Fruit fly (Drosophila melanogaster): ENCODE results near the gene CG7530.

The CG7530 gene

DNA sequence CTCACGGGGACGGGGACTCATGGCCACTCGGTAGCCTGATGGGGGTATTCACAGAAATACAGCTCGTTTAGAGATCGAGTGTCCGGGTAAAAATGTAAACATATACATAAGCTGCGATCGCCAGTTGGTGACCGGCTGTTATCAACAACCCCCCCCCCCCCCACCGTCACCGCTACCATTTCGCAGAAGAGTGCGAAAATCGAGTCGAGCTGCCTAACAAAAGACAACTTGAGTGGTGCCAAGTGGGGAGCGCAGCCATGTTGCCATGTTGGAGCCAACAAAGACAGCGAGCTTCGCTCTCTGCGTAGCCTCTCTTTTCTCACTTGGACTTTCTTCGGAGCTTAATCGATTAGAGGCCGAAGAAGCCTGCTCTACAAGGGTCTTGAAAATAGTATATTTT lies 714 bp downstream of the CG7530 start:
- TF ChIP-seq rgr (GFP tag; optimal IDR thresholded peaks at IDR 0.05) (no peak), Hr83 (GFP tag; optimal IDR thresholded peaks at IDR 0.05; ENCODE audit: poor library complexity, severe bottlenecking) (peak; percentile 78), Vsx2 (GFP tag; optimal IDR thresholded peaks at IDR 0.05; ENCODE audit: partially characterized antibody) (no peak), CrebA (GFP tag; optimal IDR thresholded peaks at IDR 0.05; ENCODE audit: borderline replicate concordance) (no peak), N (GFP tag; optimal IDR thresholded peaks at IDR 0.05) (no peak), Dif (GFP tag; optimal IDR thresholded peaks at IDR 0.05; ENCODE audit: partially characterized antibody) (peak; percentile 82), h (GFP tag; optimal IDR thresholded peaks at IDR 0.05) (no peak), Dfd (GFP tag; optimal IDR thresholded peaks at IDR 0.05) (peak; percentile 36), Rel (GFP tag; optimal IDR thresholded peaks at IDR 0.05) (no peak), Rel (tag; optimal IDR thresholded peaks at IDR 0.05) (peak; percentile 77), dl (GFP tag; optimal IDR thresholded peaks at IDR 0.05; ENCODE audit: insufficient read depth in 1 of 2, partially characterized antibody in 2 of 2) (peak; percentile 45 to 82), Mio (GFP tag; optimal IDR thresholded peaks at IDR 0.05) (no peak), psq (GFP tag; optimal IDR thresholded peaks at IDR 0.05) (no peak), CG9705 (GFP tag; optimal IDR thresholded peaks at IDR 0.05) (no peak), Jra (GFP tag; optimal IDR thresholded peaks at IDR 0.05) (no peak)

DNA sequence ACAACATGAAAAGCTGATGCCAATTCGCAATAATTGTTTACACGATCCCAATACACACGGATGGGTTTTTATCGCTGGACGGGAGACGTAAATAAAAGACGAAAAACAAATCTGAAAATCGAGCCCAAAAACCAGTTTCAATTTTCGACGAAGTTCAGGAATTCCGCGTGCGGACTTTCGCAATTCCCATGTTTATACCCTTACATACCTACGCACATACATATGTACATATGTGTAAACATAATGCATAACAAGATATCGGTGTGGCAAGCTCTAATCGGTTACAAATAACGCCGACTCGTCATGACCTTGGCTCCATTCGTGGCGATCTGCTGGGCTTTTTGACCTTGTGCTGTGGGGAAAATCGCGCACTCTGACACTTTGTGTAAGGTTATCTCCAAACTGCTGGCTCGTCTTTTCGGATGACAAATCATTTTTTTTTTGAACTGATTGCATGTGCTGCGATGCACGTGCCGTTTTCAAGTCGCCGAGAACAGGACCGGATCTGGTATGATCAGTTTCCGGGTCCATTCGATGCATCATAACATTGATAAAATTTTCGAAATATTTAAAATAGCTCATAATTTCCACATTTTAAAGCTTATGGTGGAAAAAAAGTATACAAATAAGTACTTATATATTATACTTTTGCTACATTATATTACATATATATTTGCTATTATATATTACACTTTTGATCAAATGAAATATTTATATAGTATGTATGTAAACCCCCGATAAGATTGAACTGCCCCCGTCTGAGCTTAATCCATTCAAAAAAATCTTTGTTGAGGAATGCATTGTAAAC lies 1.4 kb downstream of the CG7530 start:
- TF ChIP-seq Rel (GFP tag; optimal IDR thresholded peaks at IDR 0.05) (no peak), Rel (tag; optimal IDR thresholded peaks at IDR 0.05) (no peak), GATAd (GFP tag; optimal IDR thresholded peaks at IDR 0.05) (no peak), Sp1 (GFP tag; optimal IDR thresholded peaks at IDR 0.05) (peak; percentile 56), lola (GFP tag; optimal IDR thresholded peaks at IDR 0.05) (no peak), ey (GFP tag; optimal IDR thresholded peaks at IDR 0.05) (no peak), Hr83 (GFP tag; optimal IDR thresholded peaks at IDR 0.05; ENCODE audit: poor library complexity, severe bottlenecking) (peak; percentile 3), CrebA (GFP tag; optimal IDR thresholded peaks at IDR 0.05; ENCODE audit: borderline replicate concordance) (no peak), HLH106 (tag; optimal IDR thresholded peaks at IDR 0.05) (peak; percentile 75), Abd-B (GFP tag; optimal IDR thresholded peaks at IDR 0.05) (no peak), usp (GFP tag; optimal IDR thresholded peaks at IDR 0.05) (no peak), tai (GFP tag; optimal IDR thresholded peaks at IDR 0.05) (no peak), Mio (GFP tag; optimal IDR thresholded peaks at IDR 0.05) (no peak), psq (GFP tag; optimal IDR thresholded peaks at IDR 0.05) (peak; percentile 14), CG9705 (GFP tag; optimal IDR thresholded peaks at IDR 0.05) (peak; percentile 36), dmrt93B (GFP tag; optimal IDR thresholded peaks at IDR 0.05) (peak; percentile 22), Myc (optimal IDR thresholded peaks at IDR 0.05) (no peak), foxo (GFP tag; optimal IDR thresholded peaks at IDR 0.05) (peak in 1 of 2 experiments; percentile 42), sage (GFP tag; optimal IDR thresholded peaks at IDR 0.05) (no peak), rgr (GFP tag; optimal IDR thresholded peaks at IDR 0.05) (no peak)

DNA sequence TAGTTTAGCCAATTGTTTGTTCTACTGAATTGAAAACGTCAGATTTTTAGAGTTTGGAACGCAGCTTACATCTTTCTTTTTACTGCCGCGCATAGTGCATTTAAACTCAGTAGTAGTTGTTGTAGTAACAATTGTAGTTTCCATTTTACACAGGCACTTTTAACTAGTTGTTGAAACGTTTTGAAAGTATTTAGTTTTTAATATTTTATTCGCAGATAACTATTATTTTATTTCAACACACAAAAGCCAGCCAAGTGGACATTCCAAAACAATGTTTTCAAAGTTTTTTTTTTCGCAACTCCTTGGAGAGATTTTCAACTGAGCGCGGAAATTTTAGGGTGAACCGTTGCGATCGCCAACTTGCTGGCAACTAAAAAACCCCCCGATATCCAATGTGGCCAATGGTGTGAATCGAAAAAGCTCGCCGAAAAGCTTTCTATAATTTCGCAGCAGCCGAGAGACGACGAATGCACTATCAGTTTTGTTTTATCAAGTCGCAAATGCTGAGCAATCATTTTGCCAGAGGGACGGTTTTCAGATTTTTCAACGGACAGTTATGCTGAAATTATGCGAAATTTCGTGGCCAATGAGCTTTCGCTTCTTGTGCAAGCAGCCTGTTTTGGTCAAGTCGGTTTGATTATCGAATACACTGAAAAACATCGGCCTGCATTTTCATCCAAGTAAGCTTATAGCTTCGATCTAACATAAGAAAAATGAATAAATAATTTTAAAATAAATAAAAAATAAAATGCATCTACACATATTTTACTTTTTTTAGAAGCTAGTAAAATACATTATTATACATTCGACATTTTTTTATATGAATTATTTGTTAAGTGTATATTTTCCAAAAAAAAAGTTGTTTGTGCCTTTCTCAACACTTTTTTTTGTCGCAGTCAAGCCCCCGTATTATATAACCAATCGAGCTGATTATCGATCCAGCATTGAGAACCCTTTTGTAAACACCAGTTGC lies 2.3 kb downstream of the CG7530 start:
- TF ChIP-seq CG32264 (GFP tag; optimal IDR thresholded peaks at IDR 0.05) (no peak), rgr (GFP tag; optimal IDR thresholded peaks at IDR 0.05) (peak; percentile 45), N (GFP tag; optimal IDR thresholded peaks at IDR 0.05) (no peak), br (GFP tag; optimal IDR thresholded peaks at IDR 0.05) (no peak), Hnf4 (GFP tag; optimal IDR thresholded peaks at IDR 0.05) (no peak), Vsx2 (GFP tag; optimal IDR thresholded peaks at IDR 0.05; ENCODE audit: partially characterized antibody) (no peak), jim (GFP tag; optimal IDR thresholded peaks at IDR 0.05) (no peak), Mio (GFP tag; optimal IDR thresholded peaks at IDR 0.05) (no peak), Hr78 (GFP tag; optimal IDR thresholded peaks at IDR 0.05) (no peak), Dfd (GFP tag; optimal IDR thresholded peaks at IDR 0.05) (no peak), brk (GFP tag; optimal IDR thresholded peaks at IDR 0.05) (peak; percentile 32), CG9705 (GFP tag; optimal IDR thresholded peaks at IDR 0.05) (no peak), h (GFP tag; optimal IDR thresholded peaks at IDR 0.05) (peak; percentile 58), CrebA (GFP tag; optimal IDR thresholded peaks at IDR 0.05; ENCODE audit: borderline replicate concordance) (no peak), woc (GFP tag; optimal IDR thresholded peaks at IDR 0.05) (no peak), dsf (GFP tag; optimal IDR thresholded peaks at IDR 0.05; ENCODE audit: borderline replicate concordance) (peak; percentile 14), usp (GFP tag; optimal IDR thresholded peaks at IDR 0.05) (no peak), sage (GFP tag; optimal IDR thresholded peaks at IDR 0.05) (no peak), Jra (GFP tag; optimal IDR thresholded peaks at IDR 0.05) (no peak), foxo (GFP tag; optimal IDR thresholded peaks at IDR 0.05) (peak in 1 of 2 experiments; percentile 69), OdsH (GFP tag; optimal IDR thresholded peaks at IDR 0.05) (peak; percentile 57), fru (GFP tag; optimal IDR thresholded peaks at IDR 0.05) (peak; percentile 61), GATAd (GFP tag; optimal IDR thresholded peaks at IDR 0.05) (no peak), ey (GFP tag; optimal IDR thresholded peaks at IDR 0.05) (peak; percentile 19), HLH106 (tag; optimal IDR thresholded peaks at IDR 0.05) (peak; percentile 74), Hr83 (GFP tag; optimal IDR thresholded peaks at IDR 0.05; ENCODE audit: poor library complexity, severe bottlenecking) (no peak), dl (GFP tag; optimal IDR thresholded peaks at IDR 0.05; ENCODE audit: insufficient read depth in 1 of 2, partially characterized antibody in 2 of 2) (no peak), Myc (optimal IDR thresholded peaks at IDR 0.05) (no peak), Dif (GFP tag; optimal IDR thresholded peaks at IDR 0.05; ENCODE audit: partially characterized antibody) (no peak), dmrt93B (GFP tag; optimal IDR thresholded peaks at IDR 0.05) (peak; percentile 57), psq (GFP tag; optimal IDR thresholded peaks at IDR 0.05) (peak; percentile 71), lola (GFP tag; optimal IDR thresholded peaks at IDR 0.05) (no peak)
